Worm (Caenorhabditis elegans) whole organism, midembryonic: ENCODE measurements around the gene C29A12.6.

ENCODE experiments used
- T22C8.4 ChIP-seq: fragments of 200-800 bp; sonication (Bioruptor generic); IDR thresholded peaks from 2 replicates; pipeline ENCODE4 v1.3.6; 2022; ENCODE audit warnings: missing genetic modification characterization, missing compliant biosample characterization
- cog-1 ChIP-seq: sonication (generic microtip); optimal IDR thresholded peaks from 2 replicates; lab custom pipeline; 2016; ENCODE audit warnings: missing genetic modification characterization, missing compliant biosample characterization
- flt-1 ChIP-seq: fragments of 200-800 bp; sonication (Bioruptor generic); IDR thresholded peaks from 2 replicates; pipeline ENCODE4 v1.3.6; 2022; ENCODE audit warnings: missing genetic modification characterization, missing compliant biosample characterization
- med-1 ChIP-seq: sonication (generic microtip); optimal IDR thresholded peaks from 2 replicates; lab custom pipeline; 2017; ENCODE audit warnings: missing genetic modification characterization, mild to moderate bottlenecking, missing compliant biosample characterization, antibody characterized with exemption, missing genetic modification reagents; ENCODE audit not compliant: insufficient read depth
- ref-1 ChIP-seq: fragments of 200-800 bp; sonication (Bioruptor generic); conservative IDR thresholded peaks from 2 replicates; pipeline ENCODE4 v1.3.6; 2022; ENCODE audit warnings: missing genetic modification reagents, missing genetic modification characterization, missing compliant biosample characterization
- tab-1 ChIP-seq: fragments of 200-800 bp; sonication (Bioruptor generic); IDR thresholded peaks from 2 replicates; pipeline ENCODE4 v1.3.6; 2022; ENCODE audit warnings: missing genetic modification characterization, missing compliant biosample characterization

DNA sequence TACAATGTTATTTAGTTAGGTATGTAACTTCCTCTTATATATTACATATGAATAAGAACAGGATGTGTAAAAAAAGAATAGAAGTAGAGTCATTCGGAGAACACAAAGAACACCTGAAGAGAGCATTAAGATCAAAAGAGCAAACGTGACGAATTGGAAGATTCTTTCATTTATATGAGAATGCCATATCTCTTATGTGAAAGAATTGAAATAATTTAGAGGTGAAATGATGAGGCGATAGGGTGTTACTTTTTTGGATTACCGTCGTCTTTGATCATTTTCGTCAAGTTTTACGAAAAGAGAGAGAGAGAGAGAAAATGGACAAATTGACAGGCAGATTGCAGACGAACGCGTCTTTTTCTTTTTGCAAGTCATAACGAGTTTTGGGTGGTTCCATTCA lies 29.5 kb downstream of the C29A12.6 start:
- no peak for TF ChIP-seq T22C8.4 (GFP tag; lab: Robert Waterston, UW)
- no peak for TF ChIP-seq med-1 (GFP tag; lab: Kevin White, UChicago)
- TF ChIP-seq flt-1 (GFP tag; lab: Robert Waterston, UW), result no peak
- TF ChIP-seq ref-1 (GFP tag; lab: Robert Waterston, UW), result no peak
- no peak for TF ChIP-seq tab-1
- TF ChIP-seq cog-1, result no peak
